Worm (Caenorhabditis elegans) whole organism, L1 larva: ENCODE data around the gene T02H6.9.

Experiments
- C04F5.9 ChIP-seq: sonication (generic microtip); optimal IDR thresholded peaks from 2 replicates; lab custom pipeline; 2016; ENCODE audit warnings: missing genetic modification characterization, missing compliant biosample characterization
- C16A3.4 ChIP-seq: fragments of 150-350 bp; optimal IDR thresholded peaks from 2 replicates; lab custom pipeline; 2014; ENCODE audit warnings: missing biosample characterization, missing genetic modification characterization
- Y116A8C.19 ChIP-seq: sonication (generic microtip); optimal IDR thresholded peaks from 2 replicates; lab custom pipeline; 2016; ENCODE audit warnings: missing compliant biosample characterization, missing genetic modification characterization, borderline replicate concordance
- aha-1 ChIP-seq: fragments of 150-350 bp; optimal IDR thresholded peaks from 2 replicates; lab custom pipeline; 2014; ENCODE audit warnings: missing biosample characterization, missing genetic modification characterization
- alr-1 ChIP-seq: fragments of 200-800 bp; sonication (Bioruptor generic); optimal IDR thresholded peaks from 2 replicates; lab custom pipeline; 2018; ENCODE audit warnings: borderline replicate concordance, mild to moderate bottlenecking, missing genetic modification characterization, missing compliant biosample characterization
- blmp-1 ChIP-seq: fragments of 150-350 bp; optimal IDR thresholded peaks from 2 replicates; lab custom pipeline; 2014; ENCODE audit warnings: missing biosample characterization, missing genetic modification characterization
- ceh-88 ChIP-seq: fragments of 200-800 bp; sonication (Bioruptor generic); IDR thresholded peaks from 2 replicates; pipeline ENCODE4 v1.3.6; 2022; ENCODE audit warnings: missing genetic modification characterization, missing compliant biosample characterization
- dpl-1 ChIP-seq, 3 experiments: fragments of 150-350 bp in 2 of 3; sonication (generic microtip) in 1 of 3; optimal IDR thresholded peaks; 2 replicates each; lab custom pipeline; 2014 to 2017; ENCODE audit warnings: missing biosample characterization in 3 of 3, missing genetic modification characterization in 3 of 3, missing genetic modification reagents in 3 of 3
- efl-1 ChIP-seq, 4 experiments: fragments of 150-350 bp; optimal IDR thresholded peaks in 3 of 4; peaks in 1 of 4; 1 replicate in 1 of 4; 2 replicates in 3 of 4; lab custom pipeline; 2014; ENCODE audit warnings: missing biosample characterization in 2 of 4, missing genetic modification characterization in 2 of 4, missing genetic modification reagents in 2 of 4
- efl-3 ChIP-seq: fragments of 200-800 bp; sonication (Bioruptor generic); optimal IDR thresholded peaks from 2 replicates; lab custom pipeline; 2018; ENCODE audit warnings: mild to moderate bottlenecking, missing genetic modification characterization, missing compliant biosample characterization
- elt-3 ChIP-seq, 6 experiments: fragments of 150-350 bp in 1 of 6; sonication (generic microtip); optimal IDR thresholded peaks; 2 replicates each; lab custom pipeline; 2017 to 2018; ENCODE audit warnings: missing biosample characterization in 6 of 6, missing genetic modification characterization in 6 of 6, inconsistent platforms in 1 of 6
- ets-5 ChIP-seq: fragments of 200-800 bp; sonication (Bioruptor generic); IDR thresholded peaks from 2 replicates; pipeline ENCODE4 v1.3.6; 2022; ENCODE audit warnings: missing genetic modification characterization, missing compliant biosample characterization
- fkh-10 ChIP-seq: sonication (generic microtip); optimal IDR thresholded peaks from 2 replicates; lab custom pipeline; 2017; ENCODE audit warnings: missing biosample characterization, missing genetic modification reagents, missing genetic modification characterization
- fos-1 ChIP-seq: fragments of 150-350 bp; optimal IDR thresholded peaks from 2 replicates; lab custom pipeline; 2014; ENCODE audit warnings: missing biosample characterization, missing genetic modification characterization
- grh-1 ChIP-seq: fragments of 200-800 bp; sonication (Bioruptor generic); IDR thresholded peaks from 2 replicates; pipeline ENCODE4 v1.3.6; 2022; ENCODE audit warnings: missing genetic modification reagents, missing genetic modification characterization, missing compliant biosample characterization
- hlh-17 ChIP-seq: fragments of 200-800 bp; sonication (Bioruptor generic); optimal IDR thresholded peaks from 2 replicates; lab custom pipeline; 2018; ENCODE audit warnings: missing genetic modification characterization, mild to moderate bottlenecking, missing compliant biosample characterization, moderate library complexity, borderline replicate concordance
- hlh-4 ChIP-seq: sonication (generic microtip); optimal IDR thresholded peaks from 2 replicates; lab custom pipeline; 2016; ENCODE audit warnings: mild to moderate bottlenecking, missing genetic modification characterization, missing compliant biosample characterization
- lin-15B ChIP-seq: fragments of 150-350 bp; sonication (generic microtip); optimal IDR thresholded peaks from 3 replicates; lab custom pipeline; 2014; ENCODE audit warnings: missing biosample characterization, missing genetic modification characterization
- lin-35 ChIP-seq, 2 experiments: fragments of 150-350 bp; optimal IDR thresholded peaks; 2 replicates each; lab custom pipeline; 2014; ENCODE audit warnings: missing biosample characterization in 2 of 2, missing genetic modification characterization in 2 of 2, missing genetic modification reagents in 2 of 2
- lir-3 ChIP-seq: sonication (generic microtip); optimal IDR thresholded peaks from 2 replicates; lab custom pipeline; 2016; ENCODE audit warnings: mild to moderate bottlenecking, missing genetic modification characterization, moderate library complexity, missing compliant biosample characterization; ENCODE audit not compliant: poor library complexity
- lsy-2 ChIP-seq, 2 experiments: fragments of 150-350 bp; optimal IDR thresholded peaks; 2 replicates each; lab custom pipeline; 2014; ENCODE audit warnings: missing biosample characterization in 2 of 2, missing genetic modification characterization in 2 of 2
- mab-9 ChIP-seq: fragments of 200-800 bp; sonication (Bioruptor generic); IDR thresholded peaks from 2 replicates; pipeline ENCODE4 v1.3.6; 2022; ENCODE audit warnings: missing genetic modification reagents, missing genetic modification characterization, missing compliant biosample characterization
- nhr-11 ChIP-seq: fragments of 150-350 bp; optimal IDR thresholded peaks from 2 replicates; lab custom pipeline; 2014; ENCODE audit warnings: missing biosample characterization, missing genetic modification characterization
- nhr-19 ChIP-seq: fragments of 200-800 bp; sonication (Bioruptor generic); conservative IDR thresholded peaks from 2 replicates; pipeline ENCODE4 v1.3.6; 2022; ENCODE audit warnings: missing genetic modification characterization, missing compliant biosample characterization
- nhr-28 ChIP-seq: fragments of 150-350 bp; optimal IDR thresholded peaks from 2 replicates; lab custom pipeline; 2014; ENCODE audit warnings: missing biosample characterization, missing genetic modification characterization
- pax-3 ChIP-seq: fragments of 200-800 bp; sonication (Bioruptor generic); optimal IDR thresholded peaks from 2 replicates; lab custom pipeline; 2018; ENCODE audit warnings: mild to moderate bottlenecking, missing genetic modification characterization, moderate library complexity, missing compliant biosample characterization
- rnt-1 ChIP-seq: sonication (generic microtip); optimal IDR thresholded peaks from 2 replicates; lab custom pipeline; 2016; ENCODE audit warnings: mild to moderate bottlenecking, missing genetic modification characterization, moderate library complexity, missing compliant biosample characterization
- snu-23 ChIP-seq: sonication (generic microtip); optimal IDR thresholded peaks from 2 replicates; lab custom pipeline; 2016; ENCODE audit warnings: missing genetic modification characterization, missing compliant biosample characterization
- sup-37 ChIP-seq: fragments of 200-800 bp; sonication (Bioruptor generic); optimal IDR thresholded peaks from 2 replicates; lab custom pipeline; 2018; ENCODE audit warnings: mild to moderate bottlenecking, missing genetic modification characterization, missing compliant biosample characterization
- tlp-1 ChIP-seq: fragments of 150-350 bp; optimal IDR thresholded peaks from 2 replicates; lab custom pipeline; 2014; ENCODE audit warnings: missing biosample characterization, missing genetic modification characterization
- unc-130 ChIP-seq: fragments of 150-350 bp; optimal IDR thresholded peaks from 2 replicates; lab custom pipeline; 2017; ENCODE audit warnings: missing biosample characterization, missing genetic modification characterization, inconsistent platforms
- unc-62 ChIP-seq: fragments of 150-350 bp; optimal IDR thresholded peaks from 2 replicates; lab custom pipeline; 2014; ENCODE audit warnings: missing biosample characterization, missing genetic modification reagents, missing genetic modification characterization
- unc-86 ChIP-seq: sonication (generic microtip); optimal IDR thresholded peaks from 2 replicates; lab custom pipeline; 2016; ENCODE audit warnings: missing genetic modification characterization, missing compliant biosample characterization
- unc-98 ChIP-seq: fragments of 200-800 bp; sonication (Bioruptor generic); IDR thresholded peaks from 2 replicates; pipeline ENCODE4 v1.3.6; 2022; ENCODE audit warnings: missing genetic modification characterization, missing compliant biosample characterization
- xbp-1 ChIP-seq: sonication (generic microtip); optimal IDR thresholded peaks from 2 replicates; lab custom pipeline; 2016; ENCODE audit warnings: missing genetic modification characterization, missing compliant biosample characterization
- zag-1 ChIP-seq: fragments of 150-350 bp; optimal IDR thresholded peaks from 2 replicates; lab custom pipeline; 2014; ENCODE audit warnings: missing biosample characterization, missing genetic modification characterization
- ztf-11 ChIP-seq, 2 experiments: sonication (generic microtip); optimal IDR thresholded peaks; 2 replicates each; lab custom pipeline; 2016 to 2017; ENCODE audit warnings: missing genetic modification characterization in 2 of 2, missing biosample characterization in 1 of 2, missing compliant biosample characterization in 1 of 2

T02H6.9 gene

ce11 chrII:695079-695478 is 16.4 kb downstream of the T02H6.9 start:
- TF ChIP-seq unc-98 (GFP tag; lab: Robert Waterston, UW) (peak; percentile 13; the same call in 1 of the 2 replicates), grh-1 (GFP tag; lab: Robert Waterston, UW) (peak; percentile 39; the same call in 1 of the 2 replicates), ets-5 (GFP tag; lab: Robert Waterston, UW) (peak; percentile 61; the same call in 1 of the 2 replicates)

- no peak for TF ChIP-seq fkh-10 (GFP tag; lab: Kevin White, UChicago)
- TF ChIP-seq hlh-17 (GFP tag; lab: Kevin White, UChicago): no peak
- TF ChIP-seq ztf-11 (tag; optimal IDR thresholded peaks at IDR 0.05; lab: Kevin White, UChicago): no peak
- no peak for TF ChIP-seq rnt-1 (tag; lab: Kevin White, UChicago)
- no peak for TF ChIP-seq mab-9 (GFP tag; lab: Robert Waterston, UW)
- no peak for TF ChIP-seq tlp-1 (tag; lab: Kevin White, UChicago)
Observed at ce11 chrII:701025-701370, 22.3 kb downstream of the T02H6.9 start, which contains the start of gene T02H6.11. TSS of gene T02H6.11 (minus strand) at chrII:701125.

DNA sequence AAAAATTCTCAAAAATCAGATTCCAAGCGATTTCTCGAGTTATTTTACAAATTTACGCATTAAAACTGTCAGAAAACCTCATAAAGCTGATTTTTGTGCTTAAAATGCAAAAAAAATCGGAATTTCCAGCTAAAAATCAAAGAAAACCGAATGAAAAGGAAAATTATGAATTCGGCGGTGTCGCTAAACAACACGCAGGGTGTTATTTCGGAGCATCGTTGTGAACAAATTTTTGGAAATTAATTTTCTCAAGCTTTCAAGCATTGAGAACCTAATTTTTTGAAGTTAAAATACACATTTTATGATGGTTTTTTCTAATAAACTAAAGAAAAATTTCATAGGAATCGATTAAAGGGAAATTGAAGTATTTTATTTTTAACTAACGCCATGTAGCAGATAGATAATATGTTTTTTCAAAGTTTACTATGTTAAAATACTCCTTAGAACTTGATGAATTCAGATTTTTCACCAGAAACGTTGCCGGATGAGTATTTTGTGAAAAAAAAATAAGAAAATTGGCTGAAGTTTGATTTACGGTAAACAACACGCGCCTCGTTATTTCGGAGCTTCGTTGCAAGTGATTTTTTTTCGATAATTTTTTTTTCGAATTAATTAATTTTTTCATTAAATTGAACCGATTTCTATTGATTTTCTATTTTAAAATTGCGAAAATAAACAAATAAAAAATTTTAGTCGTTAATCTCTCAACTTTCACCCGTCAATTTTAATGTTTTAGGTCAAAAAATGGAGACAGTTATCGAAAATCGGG is 22.9 kb downstream of the T02H6.9 start, which contains the start of gene thoc-1:
Gene thoc-1 (plus strand): TSS at position 737 of the 769 bp plus-strand sequence.
- TF ChIP-seq zag-1 (tag; lab: Kevin White, UChicago): no peak
- TF ChIP-seq pax-3 (tag; lab: Kevin White, UChicago): no peak
- TF ChIP-seq ceh-88 (GFP tag; lab: Robert Waterston, UW): no peak
- TF ChIP-seq dpl-1 (GFP tag; optimal IDR thresholded peaks at IDR 0.05; lab: Kevin White, UChicago): peak in 1 of 3 experiments; percentile 6
- no peak for TF ChIP-seq lir-3
- TF ChIP-seq C04F5.9: no peak
- TF ChIP-seq efl-1 (optimal IDR thresholded peaks at IDR 0.05; lab: Kevin White, UChicago): peak in 1 of 2 experiments; percentile 33
- TF ChIP-seq efl-1 (GFP tag; optimal IDR thresholded peaks at IDR 0.05 in 1 of 2; lab: Kevin White, UChicago): peak in 1 of 2 experiments; percentile 72
- TF ChIP-seq sup-37 (GFP tag; lab: Kevin White, UChicago): no peak
- no peak for TF ChIP-seq nhr-19 (GFP tag; lab: Robert Waterston, UW)
- TF ChIP-seq efl-3: no peak
- TF ChIP-seq unc-130 (tag; lab: Kevin White, UChicago): no peak
- no peak for TF ChIP-seq nhr-28 (tag; lab: Kevin White, UChicago)
- TF ChIP-seq elt-3 (tag; optimal IDR thresholded peaks at IDR 0.05; lab: Kevin White, UChicago): no peak
- TF ChIP-seq nhr-11 (tag; lab: Kevin White, UChicago): no peak
- peak in 1 of 2 experiments; percentile 30 for TF ChIP-seq lsy-2 (tag; optimal IDR thresholded peaks at IDR 0.05; lab: Kevin White, UChicago)
- TF ChIP-seq fos-1: no peak
- no peak for TF ChIP-seq unc-86 (tag; lab: Kevin White, UChicago)
- peak; percentile 10 for TF ChIP-seq xbp-1 (tag; lab: Kevin White, UChicago)
- peak; percentile 23 for TF ChIP-seq blmp-1
- no peak for TF ChIP-seq alr-1
- peak; percentile 7 for TF ChIP-seq snu-23 (GFP tag; lab: Kevin White, UChicago)
- TF ChIP-seq lin-35 (GFP tag; optimal IDR thresholded peaks at IDR 0.05; lab: Kevin White, UChicago): peak in 1 of 2 experiments; percentile 11
- no peak for TF ChIP-seq lin-15B (tag; lab: Kevin White, UChicago)
- no peak for TF ChIP-seq hlh-4 (tag; lab: Kevin White, UChicago)
- no peak for TF ChIP-seq Y116A8C.19 (tag; lab: Kevin White, UChicago)

- TF ChIP-seq aha-1 (tag; lab: Kevin White, UChicago) (no peak), sup-37 (GFP tag; lab: Kevin White, UChicago) (no peak), pax-3 (tag; lab: Kevin White, UChicago) (no peak), unc-62 (no peak), C16A3.4 (tag; lab: Kevin White, UChicago) (no peak)
Observed at ce11 chrII:709081-709480, 30.4 kb downstream of the T02H6.9 start, which contains the start of gene T02H6.1. TSS of gene T02H6.1 (plus strand) at chrII:709381.
